Fruit fly (Drosophila melanogaster) whole organism, embryonic: ENCODE data around the gene CG42673.

Experiments used
- CG11696 ChIP-seq: fragments of 200-800 bp; sonication (Bioruptor generic); IDR thresholded peaks from 2 replicates; pipeline ENCODE4 v1.3.6; 2022; ENCODE audit warnings: missing biosample characterization, missing genetic modification characterization
- CG14050 ChIP-seq: fragments of 200-800 bp; sonication (Bioruptor generic); IDR thresholded peaks from 3 replicates; pipeline ENCODE4 v1.3.6; 2022; ENCODE audit warnings: missing biosample characterization, missing genetic modification characterization
- CG15514 ChIP-seq: fragments of 200-800 bp; sonication (Bioruptor generic); optimal IDR thresholded peaks from 3 replicates; lab custom pipeline; 2017; ENCODE audit warnings: missing biosample characterization, missing genetic modification characterization, mild to moderate bottlenecking, moderate library complexity, missing genetic modification reagents
- CG1603 ChIP-seq: fragments of 200-800 bp; sonication (Bioruptor generic); optimal IDR thresholded peaks from 2 replicates; lab custom pipeline; 2019; ENCODE audit warnings: missing biosample characterization, mild to moderate bottlenecking, missing genetic modification characterization, moderate library complexity
- CG16813 ChIP-seq: fragments of 200-800 bp; sonication (Bioruptor generic); IDR thresholded peaks from 3 replicates; pipeline ENCODE4 v1.3.6; 2022; ENCODE audit warnings: missing biosample characterization, missing genetic modification characterization; ENCODE audit not compliant: partially characterized antibody
- CG17612 ChIP-seq: fragments of 200-800 bp; sonication (Bioruptor generic); IDR thresholded peaks from 2 replicates; pipeline ENCODE4 v1.3.6; 2022; ENCODE audit warnings: missing biosample characterization, missing genetic modification characterization
- CG2116 ChIP-seq: fragments of 200-800 bp; sonication (Bioruptor generic); optimal IDR thresholded peaks from 3 replicates; lab custom pipeline; 2018; ENCODE audit warnings: missing biosample characterization, mild to moderate bottlenecking, missing genetic modification characterization
- CG2120 ChIP-seq: fragments of 200-800 bp; sonication (Bioruptor generic); optimal IDR thresholded peaks from 3 replicates; lab custom pipeline; 2016; ENCODE audit warnings: missing biosample characterization, missing genetic modification characterization
- CG2712 ChIP-seq: fragments of 200-800 bp; optimal IDR thresholded peaks from 3 replicates; lab custom pipeline; 2019; ENCODE audit warnings: missing biosample characterization, mild to moderate bottlenecking, missing genetic modification characterization, moderate library complexity
- CG33213 ChIP-seq: fragments of 200-800 bp; sonication (Bioruptor generic); optimal IDR thresholded peaks from 3 replicates; lab custom pipeline; 2016; ENCODE audit warnings: missing biosample characterization, missing genetic modification characterization
- CG34422 ChIP-seq: fragments of 200-800 bp; sonication (Bioruptor generic); IDR thresholded peaks from 3 replicates; pipeline ENCODE4 v1.3.6; 2022; ENCODE audit warnings: missing biosample characterization, missing genetic modification characterization
- CG3726 ChIP-seq: fragments of 200-800 bp; sonication (Bioruptor generic); IDR thresholded peaks from 3 replicates; pipeline ENCODE4, ENCODE4 v1.3.6; 2022; ENCODE audit warnings: missing biosample characterization, missing genetic modification characterization
- CG8290 ChIP-seq, 3 experiments: fragments of 200-800 bp; sonication (Bioruptor generic); optimal IDR thresholded peaks; 2 replicates each; lab custom pipeline; 2016 to 2019; ENCODE audit warnings: missing biosample characterization in 3 of 3, missing genetic modification characterization in 3 of 3, mild to moderate bottlenecking in 2 of 3, moderate library complexity in 1 of 3
- CG9797 ChIP-seq: fragments of 200-800 bp; sonication (Bioruptor generic); optimal IDR thresholded peaks from 3 replicates; lab custom pipeline; 2018; ENCODE audit warnings: missing biosample characterization, mild to moderate bottlenecking, missing genetic modification characterization
- Chrac-16 ChIP-seq: fragments of 200-800 bp; sonication (Bioruptor generic); optimal IDR thresholded peaks from 3 replicates; lab custom pipeline; 2016; ENCODE audit warnings: missing biosample characterization, missing genetic modification characterization
- D ChIP-seq, 2 experiments: fragments of 200-800 bp in 1 of 2; fragments of >200 bp in 1 of 2; sonication (Bioruptor generic) in 1 of 2; optimal IDR thresholded peaks; 2 replicates in 1 of 2; 3 replicates in 1 of 2; lab custom pipeline; 2017; ENCODE audit warnings: mild to moderate bottlenecking in 1 of 2, missing biosample characterization in 1 of 2, missing genetic modification characterization in 1 of 2, missing genetic modification reagents in 1 of 2
- D19A ChIP-seq: fragments of 200-800 bp; optimal IDR thresholded peaks from 3 replicates; lab custom pipeline; 2019; ENCODE audit warnings: missing biosample characterization, mild to moderate bottlenecking, missing genetic modification characterization, moderate library complexity
- Dfd ChIP-seq, 2 experiments: fragments of >200 bp; optimal IDR thresholded peaks; 2 replicates each; lab custom pipeline; 2017; ENCODE audit warnings: missing biosample characterization in 2 of 2, missing genetic modification characterization in 2 of 2
- HLH4C ChIP-seq: fragments of 200-800 bp; sonication (Bioruptor generic); IDR thresholded peaks from 3 replicates; pipeline ENCODE4 v1.3.6; 2022; ENCODE audit warnings: missing biosample characterization, missing genetic modification characterization; ENCODE audit not compliant: partially characterized antibody
- Lhr ChIP-seq: fragments of 200-800 bp; sonication (Bioruptor generic); optimal IDR thresholded peaks from 3 replicates; lab custom pipeline; 2017; ENCODE audit warnings: mild to moderate bottlenecking, missing biosample characterization, missing genetic modification reagents, missing genetic modification characterization
- Nf-YA ChIP-seq: fragments of 200-800 bp; sonication (Bioruptor generic); IDR thresholded peaks from 2 replicates; pipeline ENCODE4 v1.3.6; 2022; ENCODE audit warnings: missing biosample characterization, missing genetic modification characterization
- Oaz ChIP-seq: fragments of 200-800 bp; sonication (Bioruptor generic); IDR thresholded peaks from 2 replicates; pipeline ENCODE4 v1.3.6; 2022; ENCODE audit warnings: missing biosample characterization, missing genetic modification characterization
- Rx ChIP-seq: fragments of 200-800 bp; sonication (Bioruptor generic); IDR thresholded peaks from 2 replicates; pipeline ENCODE4 v1.3.6; 2022; ENCODE audit warnings: missing biosample characterization, missing genetic modification characterization
- Sox102F ChIP-seq: fragments of 200-800 bp; sonication (Bioruptor generic); optimal IDR thresholded peaks from 2 replicates; lab custom pipeline; 2018; ENCODE audit warnings: missing biosample characterization, mild to moderate bottlenecking, missing genetic modification characterization, moderate library complexity
- TFAM ChIP-seq: fragments of 200-800 bp; sonication (Bioruptor generic); optimal IDR thresholded peaks from 2 replicates; lab custom pipeline; 2017; ENCODE audit warnings: missing biosample characterization, missing genetic modification characterization, inconsistent platforms
- ash1 ChIP-seq: fragments of 200-800 bp; sonication (Bioruptor generic); optimal IDR thresholded peaks from 2 replicates; lab custom pipeline; 2018; ENCODE audit warnings: missing biosample characterization, mild to moderate bottlenecking, missing genetic modification characterization
- bsh ChIP-seq, 2 experiments: fragments of 200-800 bp; sonication (Bioruptor generic); optimal IDR thresholded peaks; 2 replicates each; lab custom pipeline; 2017 to 2018; ENCODE audit warnings: mild to moderate bottlenecking in 2 of 2, missing biosample characterization in 2 of 2, missing genetic modification characterization in 2 of 2, moderate library complexity in 1 of 2
- chn ChIP-seq: fragments of 200-800 bp; sonication (Bioruptor generic); optimal IDR thresholded peaks from 2 replicates; lab custom pipeline; 2016; ENCODE audit warnings: missing biosample characterization, missing genetic modification characterization
- croc ChIP-seq: fragments of 200-800 bp; sonication (Bioruptor generic); conservative IDR thresholded peaks from 3 replicates; pipeline ENCODE4 v1.3.6; 2022; ENCODE audit warnings: missing biosample characterization, missing genetic modification characterization
- cwo ChIP-seq: fragments of 200-800 bp; sonication (Bioruptor generic); optimal IDR thresholded peaks from 3 replicates; lab custom pipeline; 2017; ENCODE audit warnings: missing biosample characterization, missing genetic modification characterization, mild to moderate bottlenecking, moderate library complexity, missing genetic modification reagents
- dm ChIP-seq: fragments of 200-800 bp; sonication (Bioruptor generic); optimal IDR thresholded peaks from 3 replicates; lab custom pipeline; 2016; ENCODE audit warnings: missing biosample characterization, missing genetic modification characterization
- dmrt99B ChIP-seq: fragments of 200-800 bp; sonication (Bioruptor generic); optimal IDR thresholded peaks from 2 replicates; lab custom pipeline; 2018; ENCODE audit warnings: missing biosample characterization, mild to moderate bottlenecking, missing genetic modification characterization, moderate library complexity
- fd3F ChIP-seq: fragments of 200-800 bp; sonication (Bioruptor generic); optimal IDR thresholded peaks from 2 replicates; lab custom pipeline; 2018; ENCODE audit warnings: missing biosample characterization, mild to moderate bottlenecking, missing genetic modification characterization, moderate library complexity
- ftz-f1 ChIP-seq: fragments of 200-800 bp; sonication (Bioruptor generic); optimal IDR thresholded peaks from 2 replicates; lab custom pipeline; 2016; ENCODE audit warnings: missing biosample characterization, missing genetic modification characterization
- gcm ChIP-seq: fragments of 200-800 bp; sonication (Bioruptor generic); optimal IDR thresholded peaks from 2 replicates; lab custom pipeline; 2019; ENCODE audit warnings: missing biosample characterization, mild to moderate bottlenecking, missing genetic modification characterization, moderate library complexity
- hb ChIP-seq: fragments of 200-800 bp; sonication (Bioruptor generic); IDR thresholded peaks from 3 replicates; pipeline ENCODE4 v1.3.6; 2022; ENCODE audit warnings: missing biosample characterization, missing genetic modification characterization; ENCODE audit not compliant: partially characterized antibody
- lab ChIP-seq: fragments of 200-800 bp; sonication (Bioruptor generic); optimal IDR thresholded peaks from 3 replicates; lab custom pipeline; 2017; ENCODE audit warnings: missing biosample characterization, missing genetic modification characterization, mild to moderate bottlenecking, moderate library complexity, missing genetic modification reagents
- nerfin-1 ChIP-seq: fragments of 200-800 bp; sonication (Bioruptor generic); optimal IDR thresholded peaks from 3 replicates; lab custom pipeline; 2019; ENCODE audit warnings: missing biosample characterization, mild to moderate bottlenecking, missing genetic modification characterization, moderate library complexity
- p53 ChIP-seq: fragments of 200-800 bp; sonication (Bioruptor generic); optimal IDR thresholded peaks from 2 replicates; lab custom pipeline; 2016; ENCODE audit warnings: missing biosample characterization, missing genetic modification characterization
- phol ChIP-seq: fragments of 200-800 bp; sonication (Bioruptor generic); optimal IDR thresholded peaks from 3 replicates; lab custom pipeline; 2018; ENCODE audit warnings: missing biosample characterization, mild to moderate bottlenecking, missing genetic modification characterization, moderate library complexity
- pita ChIP-seq: fragments of 200-800 bp; sonication (Bioruptor generic); optimal IDR thresholded peaks from 2 replicates; lab custom pipeline; 2017; ENCODE audit warnings: missing biosample characterization, mild to moderate bottlenecking, missing genetic modification characterization
- ro ChIP-seq: fragments of 200-800 bp; sonication (Bioruptor generic); IDR thresholded peaks from 2 replicates; pipeline ENCODE4 v1.3.6; 2022; ENCODE audit warnings: missing biosample characterization, missing genetic modification characterization
- ssp ChIP-seq: fragments of 200-800 bp; sonication (Bioruptor generic); IDR thresholded peaks from 2 replicates; pipeline ENCODE4 v1.3.6; 2022; ENCODE audit warnings: missing biosample characterization, missing genetic modification characterization
- tna ChIP-seq: fragments of 200-800 bp; sonication (Bioruptor generic); IDR thresholded peaks from 2 replicates; pipeline ENCODE4 v1.3.6; 2022; ENCODE audit warnings: missing biosample characterization, missing genetic modification characterization; ENCODE audit not compliant: partially characterized antibody
- unc-4 ChIP-seq: fragments of 200-800 bp; sonication (Bioruptor generic); IDR thresholded peaks from 2 replicates; pipeline ENCODE4 v1.3.6; 2022; ENCODE audit warnings: missing biosample characterization, missing genetic modification characterization; ENCODE audit not compliant: partially characterized antibody
- wdn ChIP-seq: fragments of 200-800 bp; sonication (Bioruptor generic); IDR thresholded peaks from 2 replicates; pipeline ENCODE4 v1.3.6; 2022; ENCODE audit warnings: missing biosample characterization, missing genetic modification characterization
- yki ChIP-seq: fragments of >200 bp; optimal IDR thresholded peaks from 3 replicates; lab custom pipeline; 2018

CG42673 gene

dm6 chr3L:9511287-9512256 is 35.4 kb upstream of the CG42673 start, which contains the start of gene RpS9 (continued):
- TF ChIP-seq D19A (tag; lab: Kevin White, UChicago) (no peak), Lhr (GFP tag; lab: Kevin White, UChicago) (peak; percentile 63), croc (GFP tag; lab: Robert Waterston, UW) (no peak), bsh (GFP tag; optimal IDR thresholded peaks at IDR 0.05; lab: Kevin White, UChicago) (no peak), Sox102F (GFP tag; lab: Kevin White, UChicago) (no peak), ssp (GFP tag; lab: Robert Waterston, UW) (no peak), lab (GFP tag; lab: Kevin White, UChicago) (peak; percentile 58), CG9797 (GFP tag; lab: Kevin White, UChicago) (peak; percentile 74), Oaz (GFP tag; lab: Robert Waterston, UW) (no peak), ash1 (no peak), TFAM (GFP tag; lab: Kevin White, UChicago) (no peak), nerfin-1 (peak; percentile 52), chn (no peak), Dfd (GFP tag; optimal IDR thresholded peaks at IDR 0.05; lab: Kevin White, UChicago) (no peak), CG2120 (GFP tag; lab: Kevin White, UChicago) (no peak), CG11696 (no peak), Rx (GFP tag; lab: Robert Waterston, UW) (no peak), Chrac-16 (GFP tag; lab: Kevin White, UChicago) (no peak), CG15514 (GFP tag; lab: Kevin White, UChicago) (peak; percentile 41), fd3F (GFP tag; lab: Kevin White, UChicago) (no peak), dm (GFP tag; lab: Kevin White, UChicago) (peak; percentile 86), phol (tag; lab: Kevin White, UChicago) (peak; percentile 69), hb (GFP tag; lab: Robert Waterston, UW) (no peak), CG2712 (tag; lab: Kevin White, UChicago) (peak; percentile 46), D (optimal IDR thresholded peaks at IDR 0.05; lab: Kevin White, UChicago) (no peak), D (GFP tag; optimal IDR thresholded peaks at IDR 0.05; lab: Kevin White, UChicago) (no peak), CG33213 (GFP tag; lab: Kevin White, UChicago) (peak; percentile 54), unc-4 (no peak), yki (lab: Kevin White, UChicago) (no peak), gcm (peak; percentile 36), HLH4C (peak; percentile 37; the same call in 1 of the 3 replicates), wdn (GFP tag; lab: Robert Waterston, UW) (no peak), tna (GFP tag; lab: Robert Waterston, UW) (no peak), CG1603 (tag; lab: Kevin White, UChicago) (peak; percentile 22), CG34422 (GFP tag; lab: Robert Waterston, UW) (peak; percentile 48; the same call in 1 of the 3 replicates), CG2116 (peak; percentile 28), pita (GFP tag; lab: Kevin White, UChicago) (peak; percentile 53), CG3726 (no peak), dmrt99B (tag; lab: Kevin White, UChicago) (peak; percentile 13), cwo (GFP tag; lab: Kevin White, UChicago) (peak; percentile 21), ftz-f1 (GFP tag; lab: Kevin White, UChicago) (no peak), ro (GFP tag; lab: Robert Waterston, UW) (no peak), CG16813 (peak; percentile 35; the same call in 1 of the 3 replicates), Nf-YA (GFP tag; lab: Robert Waterston, UW) (no peak), CG14050 (GFP tag; lab: Robert Waterston, UW) (no peak), p53 (GFP tag; lab: Kevin White, UChicago) (no peak), CG8290 (GFP tag; optimal IDR thresholded peaks at IDR 0.05; lab: Kevin White, UChicago) (peak; percentile 20), CG8290 (tag; optimal IDR thresholded peaks at IDR 0.05; lab: Kevin White, UChicago) (peak in 1 of 2 experiments; percentile 65), CG17612 (GFP tag; lab: Robert Waterston, UW) (no peak)
